Worm (Caenorhabditis elegans) whole organism, L4 larva: ENCODE results near the gene E02A10.4.

Experiments used
- R02D3.7 ChIP-seq: fragments of 150-350 bp; sonication (generic microtip); optimal IDR thresholded peaks from 3 replicates; lab custom pipeline; 2014; ENCODE audit warnings: missing biosample characterization, missing genetic modification characterization
- jun-1 ChIP-seq: fragments of 150-350 bp; optimal IDR thresholded peaks from 2 replicates; lab custom pipeline; 2014; ENCODE audit warnings: missing biosample characterization, missing genetic modification reagents, missing genetic modification characterization
- lsy-2 ChIP-seq, 2 experiments: fragments of 150-350 bp in 1 of 2; sonication (generic microtip) in 1 of 2; optimal IDR thresholded peaks; 2 replicates each; lab custom pipeline; 2014 to 2017; ENCODE audit warnings: missing biosample characterization in 2 of 2, missing genetic modification characterization in 2 of 2
- nhr-10 ChIP-seq: fragments of 150-350 bp; optimal IDR thresholded peaks from 2 replicates; lab custom pipeline; 2014; ENCODE audit warnings: missing biosample characterization, missing genetic modification characterization
- nhr-25 ChIP-seq: sonication (generic microtip); optimal IDR thresholded peaks from 2 replicates; lab custom pipeline; 2017; ENCODE audit warnings: missing genetic modification characterization, mild to moderate bottlenecking, missing compliant biosample characterization, antibody characterized with exemption, moderate library complexity, borderline replicate concordance; ENCODE audit not compliant: insufficient read depth
- nhr-6 ChIP-seq: fragments of 150-350 bp; optimal IDR thresholded peaks from 2 replicates; lab custom pipeline; 2014; ENCODE audit warnings: missing biosample characterization, missing genetic modification characterization
- nhr-77 ChIP-seq: fragments of 150-350 bp; optimal IDR thresholded peaks from 2 replicates; lab custom pipeline; 2014; ENCODE audit warnings: missing biosample characterization, missing genetic modification characterization
- skn-1 ChIP-seq: fragments of 150-350 bp; optimal IDR thresholded peaks from 2 replicates; lab custom pipeline; 2014; ENCODE audit warnings: missing biosample characterization, missing genetic modification characterization
- unc-62 ChIP-seq, 3 experiments: fragments of 150-350 bp in 1 of 3; sonication (generic microtip); optimal IDR thresholded peaks in 2 of 3; peaks in 1 of 3; 1 replicate in 1 of 3; 2 replicates in 2 of 3; lab custom pipeline; 2014 to 2017; ENCODE audit warnings: missing biosample characterization in 3 of 3, missing genetic modification characterization in 3 of 3, missing genetic modification reagents in 3 of 3, missing genotype in 1 of 3

DNA sequence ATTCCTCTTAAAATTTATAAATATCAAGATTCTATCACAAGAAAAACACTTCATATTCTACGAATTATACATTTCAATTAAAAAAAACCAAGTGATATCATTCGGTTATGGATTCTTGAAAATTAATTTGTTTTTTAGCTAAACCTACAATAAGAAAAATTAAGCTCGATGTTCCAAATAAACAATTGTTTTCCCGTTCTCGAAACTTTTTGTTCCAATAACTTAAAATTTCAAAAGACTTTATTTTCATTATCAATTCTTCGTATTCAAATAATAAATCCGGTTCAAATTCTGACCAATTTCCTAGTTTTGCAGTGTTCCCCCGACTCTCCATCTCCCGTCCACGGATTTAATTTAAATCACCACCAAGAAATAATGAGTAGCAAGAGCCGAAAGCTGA, 11.5 kb upstream of the E02A10.4 start, which contains the start of gene E02A10.3:
- TF ChIP-seq nhr-77 (no peak), unc-62 (GFP tag; optimal IDR thresholded peaks at IDR 0.05 in 1 of 2; lab: Kevin White, UChicago) (no peak), unc-62 (tag; optimal IDR thresholded peaks at IDR 0.05; lab: Kevin White, UChicago) (no peak), lsy-2 (tag; optimal IDR thresholded peaks at IDR 0.05; lab: Kevin White, UChicago) (no peak), jun-1 (tag; lab: Kevin White, UChicago) (no peak), nhr-25 (tag; lab: Kevin White, UChicago) (no peak), nhr-10 (tag; lab: Kevin White, UChicago) (no peak), nhr-6 (tag; lab: Kevin White, UChicago) (no peak), skn-1 (no peak), R02D3.7 (tag; lab: Kevin White, UChicago) (no peak)
